Fruit fly (Drosophila melanogaster): ENCODE results near the gene CG16986.

Gene CG16986

dm6 chr3L:2574716-2575115 is 25.4 kb upstream of the CG16986 start:
- no peak for TF ChIP-seq Mnt (GFP tag; optimal IDR thresholded peaks at IDR 0.05)
- TF ChIP-seq tj (GFP tag; optimal IDR thresholded peaks at IDR 0.05): peak; percentile 94

- peak; percentile 53 for TF ChIP-seq kay (GFP tag; ENCODE audit: borderline replicate concordance)
- no peak for TF ChIP-seq Mnt (GFP tag; optimal IDR thresholded peaks at IDR 0.05)
Measured at dm6 chr3L:2575240-2575639, 24.9 kb upstream of the CG16986 start.

dm6 chr3L:2577096-2577831 is 22.9 kb upstream of the CG16986 start:
- peak; percentile 53 for TF ChIP-seq kay (GFP tag; ENCODE audit: borderline replicate concordance)
- TF ChIP-seq CG1620 (GFP tag; optimal IDR thresholded peaks at IDR 0.05): no peak

dm6 chr3L:2578315-2578714 is 21.8 kb upstream of the CG16986 start:
- TF ChIP-seq CG5204 (GFP tag; optimal IDR thresholded peaks at IDR 0.05): no peak
- no peak for TF ChIP-seq CG33017 (tag; optimal IDR thresholded peaks at IDR 0.05)
- TF ChIP-seq ovo (GFP tag; optimal IDR thresholded peaks at IDR 0.05): no peak
- no peak for TF ChIP-seq tj (GFP tag; optimal IDR thresholded peaks at IDR 0.05)
- no peak for TF ChIP-seq Mnt (GFP tag; optimal IDR thresholded peaks at IDR 0.05)
- TF ChIP-seq CG1620 (GFP tag; optimal IDR thresholded peaks at IDR 0.05): no peak
- no peak for TF ChIP-seq Crg-1 (GFP tag; optimal IDR thresholded peaks at IDR 0.05)
- TF ChIP-seq Hr96 (GFP tag; optimal IDR thresholded peaks at IDR 0.05): no peak
- TF ChIP-seq bab1 (GFP tag; optimal IDR thresholded peaks at IDR 0.05): no peak
- no peak for TF ChIP-seq CG11617 (GFP tag; optimal IDR thresholded peaks at IDR 0.05)
- no peak for TF ChIP-seq pad (GFP tag; optimal IDR thresholded peaks at IDR 0.05)
- TF ChIP-seq toe (GFP tag; optimal IDR thresholded peaks at IDR 0.05): no peak
- TF ChIP-seq cic (GFP tag; optimal IDR thresholded peaks at IDR 0.05): no peak
- no peak for TF ChIP-seq Clk (GFP tag; optimal IDR thresholded peaks at IDR 0.05)

dm6 chr3L:2578737-2579136 is 21.4 kb upstream of the CG16986 start:
- no peak for TF ChIP-seq CG7045 (GFP tag; optimal IDR thresholded peaks at IDR 0.05)
- TF ChIP-seq Mnt (GFP tag; optimal IDR thresholded peaks at IDR 0.05): no peak
- TF ChIP-seq CG5204 (GFP tag; optimal IDR thresholded peaks at IDR 0.05): no peak
- no peak for TF ChIP-seq CG11617 (GFP tag; optimal IDR thresholded peaks at IDR 0.05)
- peak; percentile 6 for TF ChIP-seq CG7101 (tag; optimal IDR thresholded peaks at IDR 0.05)
- peak; percentile 18 for TF ChIP-seq CG14711 (tag; optimal IDR thresholded peaks at IDR 0.05)
- TF ChIP-seq CG33017 (tag; optimal IDR thresholded peaks at IDR 0.05): no peak
- TF ChIP-seq cnc (optimal IDR thresholded peaks at IDR 0.05): no peak
- TF ChIP-seq cic (GFP tag; optimal IDR thresholded peaks at IDR 0.05): no peak
- TF ChIP-seq Hr96 (GFP tag; optimal IDR thresholded peaks at IDR 0.05): no peak
- peak; percentile 73 for TF ChIP-seq kay (GFP tag; ENCODE audit: borderline replicate concordance)
- no peak for TF ChIP-seq pad (GFP tag; optimal IDR thresholded peaks at IDR 0.05)
- TF ChIP-seq CG12768 (GFP tag; optimal IDR thresholded peaks at IDR 0.05): no peak
- no peak for TF ChIP-seq bab1 (GFP tag; optimal IDR thresholded peaks at IDR 0.05)
- no peak for TF ChIP-seq Clk (GFP tag; optimal IDR thresholded peaks at IDR 0.05)
- no peak for TF ChIP-seq toe (GFP tag; optimal IDR thresholded peaks at IDR 0.05)
- no peak for TF ChIP-seq Crg-1 (GFP tag; optimal IDR thresholded peaks at IDR 0.05)
- no peak for TF ChIP-seq ovo (GFP tag; optimal IDR thresholded peaks at IDR 0.05)
- no peak for TF ChIP-seq CG1620 (GFP tag; optimal IDR thresholded peaks at IDR 0.05)
- no peak for TF ChIP-seq tj (GFP tag; optimal IDR thresholded peaks at IDR 0.05)

dm6 chr3L:2579557-2580224 is 20.4 kb upstream of the CG16986 start:
- TF ChIP-seq bab1 (GFP tag; optimal IDR thresholded peaks at IDR 0.05) (no peak), toe (GFP tag; optimal IDR thresholded peaks at IDR 0.05) (no peak), CG1620 (GFP tag; optimal IDR thresholded peaks at IDR 0.05) (no peak), tj (GFP tag; optimal IDR thresholded peaks at IDR 0.05) (no peak), ovo (GFP tag; optimal IDR thresholded peaks at IDR 0.05) (no peak), cnc (optimal IDR thresholded peaks at IDR 0.05) (no peak), CG11617 (GFP tag; optimal IDR thresholded peaks at IDR 0.05) (no peak), kay (GFP tag; ENCODE audit: borderline replicate concordance) (no peak), Mnt (GFP tag; optimal IDR thresholded peaks at IDR 0.05) (no peak), cic (GFP tag; optimal IDR thresholded peaks at IDR 0.05) (no peak), Clk (GFP tag; optimal IDR thresholded peaks at IDR 0.05) (no peak), Hr96 (GFP tag; optimal IDR thresholded peaks at IDR 0.05) (no peak), CG7101 (tag; optimal IDR thresholded peaks at IDR 0.05) (no peak), CG5204 (GFP tag; optimal IDR thresholded peaks at IDR 0.05) (no peak), CG7045 (GFP tag; optimal IDR thresholded peaks at IDR 0.05) (no peak), CG14711 (tag; optimal IDR thresholded peaks at IDR 0.05) (no peak), CG33017 (tag; optimal IDR thresholded peaks at IDR 0.05) (no peak), Crg-1 (GFP tag; optimal IDR thresholded peaks at IDR 0.05) (no peak), CG12768 (GFP tag; optimal IDR thresholded peaks at IDR 0.05) (no peak), pad (GFP tag; optimal IDR thresholded peaks at IDR 0.05) (no peak)

- TF ChIP-seq CG33017 (tag; optimal IDR thresholded peaks at IDR 0.05) (peak; percentile 43), CG12768 (GFP tag; optimal IDR thresholded peaks at IDR 0.05) (peak; percentile 31), Mnt (GFP tag; optimal IDR thresholded peaks at IDR 0.05) (no peak), tj (GFP tag; optimal IDR thresholded peaks at IDR 0.05) (peak; percentile 52), CG11617 (GFP tag; optimal IDR thresholded peaks at IDR 0.05) (peak; percentile 54), ovo (GFP tag; optimal IDR thresholded peaks at IDR 0.05) (no peak), pad (GFP tag; optimal IDR thresholded peaks at IDR 0.05) (peak; percentile 20), CG7101 (tag; optimal IDR thresholded peaks at IDR 0.05) (peak; percentile 65), Clk (GFP tag; optimal IDR thresholded peaks at IDR 0.05) (peak; percentile 6), kay (GFP tag; ENCODE audit: borderline replicate concordance) (no peak), bab1 (GFP tag; optimal IDR thresholded peaks at IDR 0.05) (peak; percentile 16), CG1620 (GFP tag; optimal IDR thresholded peaks at IDR 0.05) (no peak), CG14711 (tag; optimal IDR thresholded peaks at IDR 0.05) (peak; percentile 60), Hr96 (GFP tag; optimal IDR thresholded peaks at IDR 0.05) (peak; percentile 11), CG5204 (GFP tag; optimal IDR thresholded peaks at IDR 0.05) (no peak), CG7045 (GFP tag; optimal IDR thresholded peaks at IDR 0.05) (peak; percentile 62), Crg-1 (GFP tag; optimal IDR thresholded peaks at IDR 0.05) (no peak), cic (GFP tag; optimal IDR thresholded peaks at IDR 0.05) (peak; percentile 18)
Measured at dm6 chr3L:2581343-2581825, 18.7 kb upstream of the CG16986 start.
